Worm (Caenorhabditis elegans) whole organism, L2 larva: ENCODE data around the gene fbxa-190.

ENCODE experiments used
- R02D3.7 ChIP-seq: fragments of 150-350 bp; optimal IDR thresholded peaks from 2 replicates; lab custom pipeline; 2014; ENCODE audit warnings: missing biosample characterization, missing genetic modification characterization
- aly-2 ChIP-seq: fragments of 150-350 bp; optimal IDR thresholded peaks from 2 replicates; lab custom pipeline; 2014; ENCODE audit warnings: missing biosample characterization, missing genetic modification characterization
- ceh-82 ChIP-seq: fragments of 150-350 bp; optimal IDR thresholded peaks from 2 replicates; lab custom pipeline; 2014; ENCODE audit warnings: missing biosample characterization, missing genetic modification characterization
- elt-1 ChIP-seq: fragments of 150-350 bp; optimal IDR thresholded peaks from 2 replicates; lab custom pipeline; 2014; ENCODE audit warnings: missing biosample characterization, missing genetic modification characterization
- elt-3 ChIP-seq: sonication (generic microtip); optimal IDR thresholded peaks from 2 replicates; lab custom pipeline; 2017; ENCODE audit warnings: missing biosample characterization, missing genetic modification characterization
- nhr-23 ChIP-seq: fragments of 150-350 bp; optimal IDR thresholded peaks from 2 replicates; lab custom pipeline; 2014; ENCODE audit warnings: missing biosample characterization, missing genetic modification reagents, missing genetic modification characterization
- skn-1 ChIP-seq: sonication (generic microtip); optimal IDR thresholded peaks from 2 replicates; lab custom pipeline; 2017; ENCODE audit warnings: missing biosample characterization, missing genetic modification characterization
- snpc-4 ChIP-seq: fragments of 150-350 bp; optimal IDR thresholded peaks from 2 replicates; lab custom pipeline; 2014; ENCODE audit warnings: missing biosample characterization, missing genetic modification characterization
- unc-62 ChIP-seq: fragments of 150-350 bp; optimal IDR thresholded peaks from 2 replicates; lab custom pipeline; 2014; ENCODE audit warnings: missing biosample characterization, missing genetic modification reagents, missing genetic modification characterization
- zag-1 ChIP-seq: fragments of 150-350 bp; optimal IDR thresholded peaks from 2 replicates; lab custom pipeline; 2014; ENCODE audit warnings: missing biosample characterization, missing genetic modification characterization

ce11 chrX:1379391-1379790, 7.6 kb downstream of the fbxa-190 start:
- TF ChIP-seq ceh-82 (tag; lab: Kevin White, UChicago), result no peak
- no peak for TF ChIP-seq aly-2
- TF ChIP-seq nhr-23 (tag; lab: Kevin White, UChicago), result no peak
- TF ChIP-seq elt-3 (tag; lab: Kevin White, UChicago), result no peak
- TF ChIP-seq snpc-4 (tag; lab: Kevin White, UChicago), result peak; percentile 43
- TF ChIP-seq skn-1 (tag; lab: Kevin White, UChicago), result no peak
- no peak for TF ChIP-seq elt-1
- TF ChIP-seq R02D3.7, result no peak
- TF ChIP-seq unc-62 (GFP tag; lab: Kevin White, UChicago), result no peak
- TF ChIP-seq zag-1, result peak; percentile 21
